Worm (Caenorhabditis elegans): Measurements from ENCODE around the gene nhr-166.
A peak's percentile ranks its signal among the peaks of the same experiment; 100 is the strongest.

The nhr-166 gene

DNA sequence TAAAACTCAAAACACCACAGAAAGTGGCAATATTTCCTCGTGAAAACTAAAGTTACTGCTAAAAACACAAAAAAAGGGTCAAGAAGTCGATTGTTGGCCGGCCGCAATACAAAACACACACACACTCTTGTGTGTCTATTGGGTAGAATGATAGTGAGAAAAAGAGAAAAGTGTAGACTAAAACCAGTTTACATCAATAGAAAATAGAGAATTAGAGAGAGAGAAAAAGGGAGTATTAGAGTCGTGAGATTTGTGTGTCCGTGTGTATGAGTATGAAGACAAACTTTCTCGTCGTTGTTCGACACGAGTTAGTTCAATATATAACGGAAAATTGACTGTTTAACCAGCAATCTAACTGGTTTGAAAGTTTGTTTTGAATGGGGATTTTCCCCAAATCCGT, 49.4 kb downstream of the nhr-166 start:
- TF ChIP-seq unc-62 (GFP tag; optimal IDR thresholded peaks at IDR 0.05 in 1 of 2) (peak in 1 of 2 experiments; percentile 94), unc-62 (tag; optimal IDR thresholded peaks at IDR 0.05) (no peak), spr-1 (tag; optimal IDR thresholded peaks at IDR 0.05) (no peak), arid-1 (GFP tag; conservative IDR thresholded peaks at IDR 0.05) (no peak), nhr-77 (tag; optimal IDR thresholded peaks at IDR 0.05) (peak; percentile 2), tag-97 (GFP tag; IDR thresholded peaks at IDR 0.05) (no peak), saeg-2 (GFP tag; IDR thresholded peaks at IDR 0.05) (no peak), ceh-28 (tag; optimal IDR thresholded peaks at IDR 0.05) (no peak), nhr-10 (tag; optimal IDR thresholded peaks at IDR 0.05) (no peak), set-16 (GFP tag; IDR thresholded peaks at IDR 0.05) (no peak), egl-43 (GFP tag; IDR thresholded peaks at IDR 0.05) (no peak), Y75B8A.6 (GFP tag; IDR thresholded peaks at IDR 0.05) (no peak), snpc-4 (tag; optimal IDR thresholded peaks at IDR 0.05) (no peak), Y105C5A.15 (GFP tag; IDR thresholded peaks at IDR 0.05) (no peak), Y48G9A.11 (GFP tag; IDR thresholded peaks at IDR 0.05) (no peak), mep-1 (tag; optimal IDR thresholded peaks at IDR 0.05) (peak; percentile 39), hif-1 (tag; optimal IDR thresholded peaks at IDR 0.05) (no peak), F49E8.2 (tag; optimal IDR thresholded peaks at IDR 0.05; ENCODE audit: borderline replicate concordance) (no peak), ceh-82 (tag; optimal IDR thresholded peaks at IDR 0.05) (no peak), daf-12 (tag; optimal IDR thresholded peaks at IDR 0.05) (no peak), nhr-76 (tag; optimal IDR thresholded peaks at IDR 0.05) (no peak), lin-13 (GFP tag; optimal IDR thresholded peaks at IDR 0.05) (no peak), php-3 (GFP tag; IDR thresholded peaks at IDR 0.05) (no peak), nhr-28 (tag; optimal IDR thresholded peaks at IDR 0.05) (peak; percentile 98), nhr-237 (tag; optimal IDR thresholded peaks at IDR 0.05) (no peak), hlh-30 (tag; optimal IDR thresholded peaks at IDR 0.05; ENCODE audit: insufficient read depth) (peak; percentile 38), lsy-2 (tag; optimal IDR thresholded peaks at IDR 0.05) (peak in 1 of 2 experiments; percentile 32), lin-1 (GFP tag; IDR thresholded peaks at IDR 0.05) (no peak), unc-130 (GFP tag; optimal IDR thresholded peaks at IDR 0.05) (no peak), F44E2.7 (GFP tag; IDR thresholded peaks at IDR 0.05) (no peak), madf-5 (GFP tag; IDR thresholded peaks at IDR 0.05) (no peak), rbr-2 (tag; optimal IDR thresholded peaks at IDR 0.05) (no peak), attf-4 (tag; optimal IDR thresholded peaks at IDR 0.05) (no peak), fkh-10 (GFP tag; optimal IDR thresholded peaks at IDR 0.05) (no peak), madf-9 (GFP tag; conservative IDR thresholded peaks at IDR 0.05) (no peak), F37D6.2 (tag; optimal IDR thresholded peaks at IDR 0.05) (no peak), ztf-11 (tag; optimal IDR thresholded peaks at IDR 0.05) (no peak), nhr-25 (tag; optimal IDR thresholded peaks at IDR 0.05; ENCODE audit: borderline replicate concordance, insufficient read depth) (no peak), ces-1 (GFP tag; optimal IDR thresholded peaks at IDR 0.05) (no peak), ctbp-1 (GFP tag; IDR thresholded peaks at IDR 0.05) (no peak), zip-2 (tag; optimal IDR thresholded peaks at IDR 0.05) (no peak), nhr-6 (tag; optimal IDR thresholded peaks at IDR 0.05) (peak; percentile 17), T26A8.4 (GFP tag; IDR thresholded peaks at IDR 0.05) (no peak), cey-2 (tag; optimal IDR thresholded peaks at IDR 0.05; ENCODE audit: borderline replicate concordance, insufficient read depth) (no peak), lir-3 (tag; optimal IDR thresholded peaks at IDR 0.05) (no peak), nhr-41 (GFP tag; IDR thresholded peaks at IDR 0.05) (no peak), snpc-1.2 (GFP tag; IDR thresholded peaks at IDR 0.05) (no peak), ceh-44 (GFP tag; IDR thresholded peaks at IDR 0.05) (no peak), zfp-2 (tag; optimal IDR thresholded peaks at IDR 0.05) (no peak), pha-4 (GFP tag; IDR thresholded peaks at IDR 0.05) (no peak), pha-4 (tag; optimal IDR thresholded peaks at IDR 0.05) (no peak), ztf-7 (tag; optimal IDR thresholded peaks at IDR 0.05) (no peak), hlh-11 (tag; optimal IDR thresholded peaks at IDR 0.05) (peak; percentile 23)
